Fruit fly (Drosophila melanogaster): ENCODE results near the gene Pdf.

Pdf gene

dm6 chr3R:26462173-26462959 lies 6.4 kb upstream of the Pdf start (continued):
- no peak for TF ChIP-seq odd (GFP tag; optimal IDR thresholded peaks at IDR 0.05)
- no peak for TF ChIP-seq Bdp1 (GFP tag; optimal IDR thresholded peaks at IDR 0.05)
- TF ChIP-seq Oaz (GFP tag; IDR thresholded peaks at IDR 0.05) = no peak
- TF ChIP-seq CG31441 (GFP tag; IDR thresholded peaks at IDR 0.05) = peak; percentile 51; the same call in 1 of the 2 replicates
- peak; percentile 35 for TF ChIP-seq ind (GFP tag; optimal IDR thresholded peaks at IDR 0.05)
- no peak for TF ChIP-seq gcm (GFP tag; optimal IDR thresholded peaks at IDR 0.05)
- no peak; the same call in 1 of the 2 replicates for TF ChIP-seq Bgb (GFP tag; IDR thresholded peaks at IDR 0.05; ENCODE audit: partially characterized antibody)
- no peak for TF ChIP-seq Dbx (GFP tag; IDR thresholded peaks at IDR 0.05)
- TF ChIP-seq CG13424 (tag; optimal IDR thresholded peaks at IDR 0.05) = peak; percentile 40
- TF ChIP-seq CG10565 (GFP tag; optimal IDR thresholded peaks at IDR 0.05) = no peak
- no peak for TF ChIP-seq rib (GFP tag; IDR thresholded peaks at IDR 0.05)
- no peak for TF ChIP-seq Ssrp (tag; optimal IDR thresholded peaks at IDR 0.05)
- 0 out of 2 replicates have a peak, but pooled peaks have one; percentile 15 for TF ChIP-seq Ada2b (GFP tag; IDR thresholded peaks at IDR 0.05)
- no peak for TF ChIP-seq CG11723 (GFP tag; optimal IDR thresholded peaks at IDR 0.05)
- peak; percentile 67 for TF ChIP-seq CG11504 (tag; optimal IDR thresholded peaks at IDR 0.05)
- TF ChIP-seq CG3847 (GFP tag; IDR thresholded peaks at IDR 0.05) = no peak
- TF ChIP-seq sr (GFP tag; IDR thresholded peaks at IDR 0.05) = peak; percentile 86
- no peak for TF ChIP-seq Hand (GFP tag; optimal IDR thresholded peaks at IDR 0.05)
- TF ChIP-seq chinmo (GFP tag; IDR thresholded peaks at IDR 0.05; ENCODE audit: partially characterized antibody) = peak; percentile 79; the same call in 2 of the 4 replicates
- TF ChIP-seq CG3726 (GFP tag; IDR thresholded peaks at IDR 0.05) = no peak
- TF ChIP-seq CG14050 (GFP tag; IDR thresholded peaks at IDR 0.05) = no peak
- TF ChIP-seq CG4282 (GFP tag; optimal IDR thresholded peaks at IDR 0.05) = no peak
- no peak for TF ChIP-seq chn (GFP tag; optimal IDR thresholded peaks at IDR 0.05)
- no peak for TF ChIP-seq Dip2 (GFP tag; IDR thresholded peaks at IDR 0.05)
- no peak for TF ChIP-seq knrl (GFP tag; IDR thresholded peaks at IDR 0.05; ENCODE audit: partially characterized antibody)
- no peak for TF ChIP-seq run (tag; optimal IDR thresholded peaks at IDR 0.05)
- TF ChIP-seq twi (tag; optimal IDR thresholded peaks at IDR 0.05) = no peak
- TF ChIP-seq CG12769 (tag; optimal IDR thresholded peaks at IDR 0.05) = no peak
- no peak for TF ChIP-seq shn (GFP tag; optimal IDR thresholded peaks at IDR 0.05)
- peak; percentile 49; the same call in 1 of the 3 replicates for TF ChIP-seq CG11695 (GFP tag; IDR thresholded peaks at IDR 0.05)
- no peak for TF ChIP-seq CG4360 (GFP tag; IDR thresholded peaks at IDR 0.05)
- peak; percentile 26 for TF ChIP-seq CG10543 (GFP tag; optimal IDR thresholded peaks at IDR 0.05)
- TF ChIP-seq ap (GFP tag; IDR thresholded peaks at IDR 0.05) = no peak
- no peak for TF ChIP-seq CG10462 (GFP tag; optimal IDR thresholded peaks at IDR 0.05)
- no peak for TF ChIP-seq pfk (GFP tag; optimal IDR thresholded peaks at IDR 0.05)
- no peak for TF ChIP-seq bab2 (GFP tag; optimal IDR thresholded peaks at IDR 0.05)
- no peak for TF ChIP-seq H15 (GFP tag; IDR thresholded peaks at IDR 0.05)
- no peak for TF ChIP-seq en (GFP tag; optimal IDR thresholded peaks at IDR 0.05)
- no peak for TF ChIP-seq Nf-YC (tag; optimal IDR thresholded peaks at IDR 0.05)
- TF ChIP-seq HLH3B (GFP tag; IDR thresholded peaks at IDR 0.05) = peak; percentile 15; the same call in 1 of the 2 replicates
- no peak for TF ChIP-seq CG16815 (GFP tag; optimal IDR thresholded peaks at IDR 0.05)
- TF ChIP-seq CG2875 (GFP tag; optimal IDR thresholded peaks at IDR 0.05) = no peak
- no peak for TF ChIP-seq Mrtf (GFP tag; IDR thresholded peaks at IDR 0.05)
- TF ChIP-seq MTF-1 (GFP tag; optimal IDR thresholded peaks at IDR 0.05; ENCODE audit: borderline replicate concordance) = no peak
- TF ChIP-seq ara (GFP tag; IDR thresholded peaks at IDR 0.05) = 0 out of 2 replicates have a peak, but pooled peaks have one; percentile 16
- no peak for TF ChIP-seq gt (GFP tag; IDR thresholded peaks at IDR 0.05)
- TF ChIP-seq pros (GFP tag; optimal IDR thresholded peaks at IDR 0.05) = no peak
- TF ChIP-seq Med (GFP tag) = no peak
- no peak for TF ChIP-seq CG15479 (GFP tag; optimal IDR thresholded peaks at IDR 0.05)
- TF ChIP-seq gro (GFP tag; optimal IDR thresholded peaks at IDR 0.05) = no peak

All from whole organism, embryonic.